Worm (Caenorhabditis elegans): ENCODE results near the gene acdh-2.

ce11 chrII:5578714-5579113, 31.4 kb upstream of the acdh-2 start:
- no peak for TF ChIP-seq rnt-1 (tag; optimal IDR thresholded peaks at IDR 0.05)
- no peak for TF ChIP-seq tbx-2 (tag; optimal IDR thresholded peaks at IDR 0.05)
- TF ChIP-seq unc-86 (tag; optimal IDR thresholded peaks at IDR 0.05), result no peak
